Worm (Caenorhabditis elegans) whole organism, midembryonic: Measurements from ENCODE around the gene T08D10.5.

ENCODE experiments used
- T22C8.4 ChIP-seq: fragments of 200-800 bp; sonication (Bioruptor generic); IDR thresholded peaks from 2 replicates; pipeline ENCODE4 v1.3.6; 2022; ENCODE audit warnings: missing genetic modification characterization, missing compliant biosample characterization
- cog-1 ChIP-seq: sonication (generic microtip); optimal IDR thresholded peaks from 2 replicates; lab custom pipeline; 2016; ENCODE audit warnings: missing genetic modification characterization, missing compliant biosample characterization
- flt-1 ChIP-seq: fragments of 200-800 bp; sonication (Bioruptor generic); IDR thresholded peaks from 2 replicates; pipeline ENCODE4 v1.3.6; 2022; ENCODE audit warnings: missing genetic modification characterization, missing compliant biosample characterization
- klf-2 ChIP-seq: fragments of 200-800 bp; sonication (Bioruptor generic); conservative IDR thresholded peaks from 2 replicates; pipeline ENCODE4 v1.3.6; 2022; ENCODE audit warnings: missing genetic modification reagents, missing genetic modification characterization, missing compliant biosample characterization
- med-1 ChIP-seq: sonication (generic microtip); optimal IDR thresholded peaks from 2 replicates; lab custom pipeline; 2017; ENCODE audit warnings: missing genetic modification characterization, mild to moderate bottlenecking, missing compliant biosample characterization, antibody characterized with exemption, missing genetic modification reagents; ENCODE audit not compliant: insufficient read depth
- ref-1 ChIP-seq: fragments of 200-800 bp; sonication (Bioruptor generic); conservative IDR thresholded peaks from 2 replicates; pipeline ENCODE4 v1.3.6; 2022; ENCODE audit warnings: missing genetic modification reagents, missing genetic modification characterization, missing compliant biosample characterization
- ztf-23 ChIP-seq: fragments of 200-800 bp; sonication (Bioruptor generic); IDR thresholded peaks from 2 replicates; pipeline ENCODE4 v1.3.6; 2022; ENCODE audit warnings: missing genetic modification reagents, missing genetic modification characterization, missing compliant biosample characterization
- ztf-29 ChIP-seq: fragments of 200-800 bp; sonication (Bioruptor generic); IDR thresholded peaks from 2 replicates; pipeline ENCODE4 v1.3.6; 2022; ENCODE audit warnings: missing genetic modification reagents, missing genetic modification characterization, missing compliant biosample characterization

- no peak for TF ChIP-seq T22C8.4 (GFP tag; lab: Robert Waterston, UW)
- TF ChIP-seq flt-1 (GFP tag; lab: Robert Waterston, UW): no peak
- no peak for TF ChIP-seq med-1 (GFP tag; lab: Kevin White, UChicago)
- TF ChIP-seq ztf-23: no peak
- TF ChIP-seq ref-1 (GFP tag; lab: Robert Waterston, UW): no peak
- TF ChIP-seq klf-2 (GFP tag; lab: Robert Waterston, UW): no peak
- no peak for TF ChIP-seq cog-1 (tag; lab: Kevin White, UChicago)
- no peak for TF ChIP-seq ztf-29
Measured at ce11 chrX:12003969-12004368, 46.6 kb downstream of the T08D10.5 start.
